Worm (Caenorhabditis elegans): ENCODE measurements around the gene C06E4.1.

DNA sequence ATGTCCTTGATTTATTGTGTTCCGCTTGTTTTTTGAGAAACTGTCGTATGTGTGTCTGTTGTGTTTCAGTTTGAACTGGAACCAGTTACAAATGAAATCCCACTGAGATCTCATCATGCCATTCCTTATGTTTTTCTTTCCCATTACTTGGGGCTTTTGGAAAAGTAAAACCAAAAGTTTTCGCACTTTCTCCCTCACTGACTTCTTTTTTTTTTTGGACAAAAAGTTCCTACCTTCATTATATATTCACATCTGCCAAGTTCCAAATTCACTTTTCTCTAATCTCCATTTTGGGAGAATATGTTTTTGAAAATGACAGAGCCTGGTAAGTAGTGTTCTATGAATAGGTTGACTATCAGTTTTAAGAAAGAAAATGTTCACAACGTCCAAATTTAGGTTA, 6.4 kb upstream of the C06E4.1 start, which contains the start of gene C06E4.2:
- no peak for TF ChIP-seq him-1 (tag; optimal IDR thresholded peaks at IDR 0.05)
- TF ChIP-seq dao-5 (tag; optimal IDR thresholded peaks at IDR 0.05), result no peak

All from whole organism, L4/young adult.